Worm (Caenorhabditis elegans) whole organism, L4 larva: ENCODE data around the gene acs-4.

Source experiments
- T26A8.4 ChIP-seq: fragments of 200-800 bp; sonication (Bioruptor generic); IDR thresholded peaks from 2 replicates; pipeline ENCODE4 v1.3.6; 2022; ENCODE audit warnings: missing genetic modification characterization, missing compliant biosample characterization
- ceh-82 ChIP-seq: sonication (generic microtip); optimal IDR thresholded peaks from 2 replicates; lab custom pipeline; 2017; ENCODE audit warnings: missing biosample characterization, missing genetic modification characterization
- daf-19 ChIP-seq: fragments of 200-800 bp; sonication (Bioruptor generic); conservative IDR thresholded peaks from 2 replicates; pipeline ENCODE4 v1.3.6; 2022; ENCODE audit warnings: missing genetic modification characterization, missing compliant biosample characterization
- mdl-1 ChIP-seq, 2 experiments: fragments of 150-350 bp in 1 of 2; sonication (generic microtip) in 1 of 2; optimal IDR thresholded peaks; 2 replicates each; lab custom pipeline; 2014 to 2017; ENCODE audit warnings: missing biosample characterization in 2 of 2, missing genetic modification characterization in 2 of 2
- nhr-10 ChIP-seq: fragments of 150-350 bp; optimal IDR thresholded peaks from 2 replicates; lab custom pipeline; 2014; ENCODE audit warnings: missing biosample characterization, missing genetic modification characterization
- nhr-11 ChIP-seq: fragments of 150-350 bp; optimal IDR thresholded peaks from 2 replicates; lab custom pipeline; 2014; ENCODE audit warnings: missing biosample characterization, missing genetic modification characterization
- php-3 ChIP-seq: fragments of 200-800 bp; sonication (Bioruptor generic); IDR thresholded peaks from 2 replicates; pipeline ENCODE4 v1.3.6; 2022; ENCODE audit warnings: missing genetic modification reagents, missing genetic modification characterization, missing compliant biosample characterization
- unc-130 ChIP-seq: sonication (generic microtip); optimal IDR thresholded peaks from 2 replicates; lab custom pipeline; 2016; ENCODE audit warnings: missing genetic modification reagents, missing genetic modification characterization, missing compliant biosample characterization

DNA sequence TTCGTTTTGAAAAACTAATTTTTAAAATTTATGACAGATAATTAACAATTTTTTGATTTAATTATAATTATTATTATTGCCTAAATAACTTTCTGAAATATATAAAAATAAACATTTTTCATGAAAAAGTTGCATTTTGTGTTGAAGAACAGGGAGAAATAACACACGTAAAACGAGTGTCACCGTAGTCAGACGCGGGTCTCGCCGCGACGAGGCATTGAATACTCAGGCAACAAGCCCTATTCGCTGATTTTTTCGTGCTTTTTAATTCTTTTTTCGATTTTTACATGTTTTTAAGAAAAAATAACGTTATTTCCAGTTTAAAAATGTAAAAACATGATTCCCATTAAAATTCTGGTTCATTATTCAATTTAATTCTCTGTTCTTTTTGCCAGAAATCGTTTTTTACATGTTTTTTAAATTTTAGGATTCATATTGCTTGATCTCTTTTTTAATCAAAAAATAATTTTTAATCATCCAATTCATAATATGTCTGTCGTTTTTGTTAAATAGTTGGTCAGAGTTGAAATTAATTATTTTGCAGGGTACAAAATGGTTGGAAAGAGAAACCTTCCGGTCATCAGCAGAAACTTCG lies 40.4 kb downstream of the acs-4 start, which contains the start of gene rpl-6:
- TF ChIP-seq ceh-82 (tag; lab: Kevin White, UChicago) (no peak), nhr-10 (tag; lab: Kevin White, UChicago) (no peak), mdl-1 (tag; optimal IDR thresholded peaks at IDR 0.05; lab: Kevin White, UChicago) (peak in 1 of 2 experiments; percentile 26), unc-130 (GFP tag; lab: Kevin White, UChicago) (peak; percentile 41), T26A8.4 (GFP tag; lab: Robert Waterston, UW) (peak; percentile 76), nhr-11 (tag; lab: Kevin White, UChicago) (peak; percentile 87), daf-19 (GFP tag; lab: Robert Waterston, UW) (peak; percentile 37; the same call in 1 of the 2 replicates), php-3 (GFP tag; lab: Robert Waterston, UW) (no peak)
